Fruit fly (Drosophila melanogaster) whole organism, pupa: ENCODE results near the gene Cyp312a1.

ENCODE experiments used
- CG10348 ChIP-seq: fragments of 200-800 bp; sonication (Bioruptor generic); IDR thresholded peaks from 2 replicates; pipeline ENCODE4 v1.3.6; 2022; ENCODE audit warnings: missing biosample characterization, missing genetic modification characterization
- gl ChIP-seq: fragments of 200-800 bp; sonication (Bioruptor generic); optimal IDR thresholded peaks from 2 replicates; lab custom pipeline; 2018; ENCODE audit warnings: missing biosample characterization, mild to moderate bottlenecking, missing genetic modification characterization

- no peak for TF ChIP-seq CG10348 (GFP tag; lab: Robert Waterston, UW)
- TF ChIP-seq gl (tag; lab: Kevin White, UChicago), result no peak
Observed at dm6 chr3L:18105343-18106020, 27.0 kb downstream of the Cyp312a1 start.
